Worm (Caenorhabditis elegans) whole organism, young adult: ENCODE data around the gene srbc-31.

Experiments
- T07F8.4 ChIP-seq: sonication (generic microtip); optimal IDR thresholded peaks from 2 replicates; lab custom pipeline; 2016; ENCODE audit warnings: mild to moderate bottlenecking, missing genetic modification characterization, moderate library complexity, missing compliant biosample characterization
- ama-1 ChIP-seq, 3 experiments: fragments of 150-350 bp in 1 of 3; sonication (generic microtip) in 2 of 3; optimal IDR thresholded peaks; 2 replicates each; lab custom pipeline; 2014 to 2018; ENCODE audit warnings: missing biosample characterization in 2 of 3, missing genetic modification characterization in 2 of 3, missing genetic modification reagents in 2 of 3
- pha-4 ChIP-seq: fragments of 150-350 bp; sonication (generic microtip); optimal IDR thresholded peaks from 2 replicates; lab custom pipeline; 2014; ENCODE audit warnings: missing biosample characterization, missing genetic modification reagents, missing genetic modification characterization

DNA sequence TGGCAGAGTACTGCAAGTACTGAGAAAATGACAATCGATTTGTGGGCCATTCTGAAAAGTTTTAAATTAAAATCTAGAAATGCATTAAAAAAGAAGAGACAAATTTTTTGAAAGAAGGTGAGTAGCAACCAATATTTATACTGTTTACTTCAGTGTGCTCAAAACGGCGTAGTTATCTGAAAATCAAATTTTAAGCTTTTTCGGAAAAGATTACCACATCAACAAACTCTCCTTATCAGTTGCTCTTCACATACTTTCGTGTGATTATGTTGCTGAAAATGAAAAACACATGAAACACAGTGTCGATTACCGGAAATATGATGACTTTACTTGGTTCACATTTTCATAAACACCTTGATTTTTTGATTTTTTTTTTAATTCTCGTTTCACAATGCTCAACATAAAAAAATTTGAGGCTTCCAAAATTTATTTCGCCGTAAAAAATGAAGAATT lies 5.2 kb upstream of the srbc-31 start, which contains the start of gene lys-7:
- TF ChIP-seq T07F8.4 (tag; lab: Kevin White, UChicago) (no peak), pha-4 (tag; lab: Kevin White, UChicago) (no peak), ama-1 (optimal IDR thresholded peaks at IDR 0.05; lab: Kevin White, UChicago) (no peak), ama-1 (GFP tag; optimal IDR thresholded peaks at IDR 0.05; lab: Kevin White, UChicago) (no peak)
